Worm (Caenorhabditis elegans): ENCODE measurements around the gene Y51A2B.16.
"Not testable (repeated sequence)": the region's sequence is repeated elsewhere in the genome, so short reads cannot be mapped to it uniquely, and the experiment has no call there.

- not testable (repeated sequence) for TF ChIP-seq mdl-1 (tag; optimal IDR thresholded peaks at IDR 0.05); madf-9 (GFP tag; conservative IDR thresholded peaks at IDR 0.05); nhr-11 (tag; optimal IDR thresholded peaks at IDR 0.05); ceh-28 (tag; optimal IDR thresholded peaks at IDR 0.05); nhr-237 (tag; optimal IDR thresholded peaks at IDR 0.05)
Observed at ce11 chrV:18439469-18439868, 41.8 kb upstream of the Y51A2B.16 start, which contains the start of gene ZK262.9.
